Fruit fly (Drosophila melanogaster) whole organism, embryonic: Measurements from ENCODE around the gene msn.
A peak's percentile ranks its signal among the peaks of the same experiment; 100 is the strongest.

Source experiments
- Asciz ChIP-seq: fragments of 200-800 bp; sonication (Bioruptor generic); optimal IDR thresholded peaks from 2 replicates; lab custom pipeline; 2017; ENCODE audit warnings: missing biosample characterization, mild to moderate bottlenecking, missing genetic modification characterization, missing genetic modification reagents
- C15 ChIP-seq: fragments of 200-800 bp; sonication (Bioruptor generic); IDR thresholded peaks from 3 replicates; pipeline ENCODE4 v1.3.6; 2022; ENCODE audit warnings: missing biosample characterization, missing genetic modification characterization
- CG10267 ChIP-seq: fragments of 200-800 bp; sonication (Bioruptor generic); optimal IDR thresholded peaks from 2 replicates; lab custom pipeline; 2018; ENCODE audit warnings: missing biosample characterization, mild to moderate bottlenecking, missing genetic modification characterization, moderate library complexity
- CG10321 ChIP-seq: fragments of 200-800 bp; sonication (Bioruptor generic); IDR thresholded peaks from 2 replicates; pipeline ENCODE4 v1.3.6; 2022; ENCODE audit warnings: missing biosample characterization, missing genetic modification characterization
- CG10431 ChIP-seq: fragments of 200-800 bp; sonication (Bioruptor generic); optimal IDR thresholded peaks from 3 replicates; lab custom pipeline; 2018; ENCODE audit warnings: missing biosample characterization, mild to moderate bottlenecking, missing genetic modification characterization
- CG10654 ChIP-seq: fragments of 200-800 bp; sonication (Bioruptor generic); optimal IDR thresholded peaks from 2 replicates; lab custom pipeline; 2016; ENCODE audit warnings: missing biosample characterization, missing genetic modification characterization
- CG11696 ChIP-seq: fragments of 200-800 bp; sonication (Bioruptor generic); IDR thresholded peaks from 2 replicates; pipeline ENCODE4 v1.3.6; 2022; ENCODE audit warnings: missing biosample characterization, missing genetic modification characterization
- CG13123 ChIP-seq: fragments of 200-800 bp; sonication (Bioruptor generic); optimal IDR thresholded peaks from 2 replicates; lab custom pipeline; 2016; ENCODE audit warnings: missing biosample characterization, missing genetic modification characterization
- CG13424 ChIP-seq: fragments of 200-800 bp; sonication (Bioruptor generic); optimal IDR thresholded peaks from 2 replicates; lab custom pipeline; 2019; ENCODE audit warnings: missing biosample characterization, mild to moderate bottlenecking, missing genetic modification characterization, moderate library complexity
- CG13775 ChIP-seq: fragments of 200-800 bp; sonication (Bioruptor generic); optimal IDR thresholded peaks from 3 replicates; lab custom pipeline; 2017; ENCODE audit warnings: missing biosample characterization, mild to moderate bottlenecking, missing genetic modification characterization
- CG14014 ChIP-seq: fragments of 200-800 bp; sonication (Bioruptor generic); IDR thresholded peaks from 2 replicates; pipeline ENCODE4 v1.3.6; 2022; ENCODE audit warnings: missing biosample characterization, missing genetic modification characterization
- CG15514 ChIP-seq: fragments of 200-800 bp; sonication (Bioruptor generic); optimal IDR thresholded peaks from 3 replicates; lab custom pipeline; 2017; ENCODE audit warnings: missing biosample characterization, missing genetic modification characterization, mild to moderate bottlenecking, moderate library complexity, missing genetic modification reagents
- CG1602 ChIP-seq: fragments of 200-800 bp; sonication (Bioruptor generic); optimal IDR thresholded peaks from 3 replicates; lab custom pipeline; 2016; ENCODE audit warnings: missing biosample characterization, missing genetic modification characterization
- CG1647 ChIP-seq: fragments of 200-800 bp; sonication (Bioruptor generic); optimal IDR thresholded peaks from 3 replicates; lab custom pipeline; 2016; ENCODE audit warnings: missing biosample characterization, missing genetic modification characterization
- CG18599 ChIP-seq: fragments of 200-800 bp; sonication (Bioruptor generic); optimal IDR thresholded peaks from 3 replicates; lab custom pipeline; 2017; ENCODE audit warnings: missing biosample characterization, missing genetic modification characterization, mild to moderate bottlenecking, moderate library complexity, missing genetic modification reagents
- CG2116 ChIP-seq: fragments of 200-800 bp; sonication (Bioruptor generic); optimal IDR thresholded peaks from 3 replicates; lab custom pipeline; 2018; ENCODE audit warnings: missing biosample characterization, mild to moderate bottlenecking, missing genetic modification characterization
- CG33557 ChIP-seq: fragments of 200-800 bp; sonication (Bioruptor generic); optimal IDR thresholded peaks from 2 replicates; lab custom pipeline; 2019; ENCODE audit warnings: missing biosample characterization, mild to moderate bottlenecking, missing genetic modification characterization, moderate library complexity
- CG4854 ChIP-seq: fragments of 200-800 bp; sonication (Bioruptor generic); optimal IDR thresholded peaks from 2 replicates; lab custom pipeline; 2016; ENCODE audit warnings: missing biosample characterization, missing genetic modification characterization, inconsistent platforms
- CG6654 ChIP-seq: fragments of 200-800 bp; sonication (Bioruptor generic); optimal IDR thresholded peaks from 2 replicates; lab custom pipeline; 2017; ENCODE audit warnings: missing biosample characterization, mild to moderate bottlenecking, missing genetic modification characterization
- CG6689 ChIP-seq: fragments of 200-800 bp; sonication (Bioruptor generic); IDR thresholded peaks from 2 replicates; pipeline ENCODE4 v1.3.6; 2022; ENCODE audit warnings: missing biosample characterization, missing genetic modification characterization
- CG6813 ChIP-seq: fragments of 200-800 bp; sonication (Bioruptor generic); optimal IDR thresholded peaks from 2 replicates; lab custom pipeline; 2017; ENCODE audit warnings: missing biosample characterization, missing genetic modification characterization, mild to moderate bottlenecking, moderate library complexity, missing genetic modification reagents
- CG8089 ChIP-seq: fragments of 200-800 bp; sonication (Bioruptor generic); optimal IDR thresholded peaks from 3 replicates; lab custom pipeline; 2016; ENCODE audit warnings: missing biosample characterization, missing genetic modification characterization
- CG9437 ChIP-seq: fragments of 200-800 bp; sonication (Bioruptor generic); optimal IDR thresholded peaks from 2 replicates; lab custom pipeline; 2018; ENCODE audit warnings: missing biosample characterization, mild to moderate bottlenecking, missing genetic modification characterization
- H15 ChIP-seq: fragments of 200-800 bp; sonication (Bioruptor generic); IDR thresholded peaks from 3 replicates; pipeline ENCODE4 v1.3.6; 2022; ENCODE audit warnings: missing biosample characterization, missing genetic modification characterization
- HLH4C ChIP-seq: fragments of 200-800 bp; sonication (Bioruptor generic); IDR thresholded peaks from 3 replicates; pipeline ENCODE4 v1.3.6; 2022; ENCODE audit warnings: missing biosample characterization, missing genetic modification characterization; ENCODE audit not compliant: partially characterized antibody
- Lpt ChIP-seq: fragments of >200 bp; optimal IDR thresholded peaks from 2 replicates; lab custom pipeline; 2018; ENCODE audit warnings: missing biosample characterization, missing genetic modification characterization
- MTF-1 ChIP-seq: fragments of 200-800 bp; sonication (Bioruptor generic); optimal IDR thresholded peaks from 2 replicates; lab custom pipeline; 2018; ENCODE audit warnings: missing biosample characterization, mild to moderate bottlenecking, missing genetic modification characterization, borderline replicate concordance
- Max ChIP-seq: fragments of 200-800 bp; sonication (Bioruptor generic); optimal IDR thresholded peaks from 2 replicates; lab custom pipeline; 2016; ENCODE audit warnings: missing biosample characterization, mild to moderate bottlenecking, missing genetic modification characterization
- Nf-YB ChIP-seq: fragments of 200-800 bp; sonication (Bioruptor generic); optimal IDR thresholded peaks from 3 replicates; lab custom pipeline; 2019; ENCODE audit warnings: missing biosample characterization, mild to moderate bottlenecking, missing genetic modification characterization, moderate library complexity
- ab ChIP-seq: fragments of 200-800 bp; sonication (Bioruptor generic); optimal IDR thresholded peaks from 2 replicates; lab custom pipeline; 2016; ENCODE audit warnings: missing biosample characterization, missing genetic modification characterization
- cad ChIP-seq: fragments of >200 bp; optimal IDR thresholded peaks from 2 replicates; lab custom pipeline; 2017; ENCODE audit warnings: missing biosample characterization, missing genetic modification characterization
- chn ChIP-seq: fragments of 200-800 bp; sonication (Bioruptor generic); optimal IDR thresholded peaks from 2 replicates; lab custom pipeline; 2016; ENCODE audit warnings: missing biosample characterization, missing genetic modification characterization
- dysf ChIP-seq: fragments of 200-800 bp; sonication (Bioruptor generic); IDR thresholded peaks from 3 replicates; pipeline ENCODE4 v1.3.6; 2022; ENCODE audit warnings: missing biosample characterization, missing genetic modification characterization
- en ChIP-seq: fragments of 200-800 bp; sonication (Bioruptor generic); optimal IDR thresholded peaks from 2 replicates; lab custom pipeline; 2016; ENCODE audit warnings: missing biosample characterization, missing genetic modification characterization
- fd102C ChIP-seq: fragments of 200-800 bp; sonication (Bioruptor generic); optimal IDR thresholded peaks from 2 replicates; lab custom pipeline; 2018; ENCODE audit warnings: missing biosample characterization, mild to moderate bottlenecking, missing genetic modification characterization, moderate library complexity
- fru ChIP-seq: fragments of >200 bp; optimal IDR thresholded peaks from 2 replicates; lab custom pipeline; 2017
- grau ChIP-seq: fragments of 200-800 bp; optimal IDR thresholded peaks from 3 replicates; lab custom pipeline; 2019; ENCODE audit warnings: missing biosample characterization, mild to moderate bottlenecking, missing genetic modification characterization, moderate library complexity
- gsb ChIP-seq: fragments of 200-800 bp; sonication (Bioruptor generic); IDR thresholded peaks from 2 replicates; pipeline ENCODE4 v1.3.6; 2022; ENCODE audit warnings: missing biosample characterization, missing genetic modification characterization
- gsb-n ChIP-seq: fragments of 200-800 bp; sonication (Bioruptor generic); optimal IDR thresholded peaks from 3 replicates; lab custom pipeline; 2018; ENCODE audit warnings: missing biosample characterization, mild to moderate bottlenecking, missing genetic modification characterization
- ham ChIP-seq: fragments of 200-800 bp; sonication (Bioruptor generic); IDR thresholded peaks from 2 replicates; pipeline ENCODE4 v1.3.6; 2022; ENCODE audit warnings: missing biosample characterization, missing genetic modification characterization
- ind ChIP-seq: fragments of 200-800 bp; sonication (Bioruptor generic); optimal IDR thresholded peaks from 3 replicates; lab custom pipeline; 2016; ENCODE audit warnings: missing biosample characterization, missing genetic modification characterization
- nerfin-1 ChIP-seq: fragments of 200-800 bp; sonication (Bioruptor generic); optimal IDR thresholded peaks from 3 replicates; lab custom pipeline; 2019; ENCODE audit warnings: missing biosample characterization, mild to moderate bottlenecking, missing genetic modification characterization, moderate library complexity
- oc ChIP-seq: fragments of 200-800 bp; sonication (Bioruptor generic); optimal IDR thresholded peaks from 2 replicates; lab custom pipeline; 2018; ENCODE audit warnings: missing biosample characterization, mild to moderate bottlenecking, missing genetic modification characterization, moderate library complexity
- org-1 ChIP-seq: fragments of 200-800 bp; sonication (Bioruptor generic); optimal IDR thresholded peaks from 2 replicates; lab custom pipeline; 2017; ENCODE audit warnings: missing biosample characterization, missing genetic modification characterization
- pita ChIP-seq: fragments of 200-800 bp; sonication (Bioruptor generic); optimal IDR thresholded peaks from 2 replicates; lab custom pipeline; 2017; ENCODE audit warnings: missing biosample characterization, mild to moderate bottlenecking, missing genetic modification characterization
- so ChIP-seq: fragments of 200-800 bp; sonication (Bioruptor generic); IDR thresholded peaks from 3 replicates; pipeline ENCODE4 v1.3.6; 2022; ENCODE audit warnings: missing biosample characterization, missing genetic modification characterization
- tap ChIP-seq: fragments of 200-800 bp; optimal IDR thresholded peaks from 3 replicates; lab custom pipeline; 2019; ENCODE audit warnings: missing biosample characterization, mild to moderate bottlenecking, missing genetic modification characterization, moderate library complexity
- yki ChIP-seq: fragments of >200 bp; optimal IDR thresholded peaks from 3 replicates; lab custom pipeline; 2018
- z ChIP-seq: fragments of 200-800 bp; sonication (Bioruptor generic); IDR thresholded peaks from 3 replicates; pipeline ENCODE4 v1.3.6; 2022; ENCODE audit warnings: missing biosample characterization, missing genetic modification characterization
- zen ChIP-seq: fragments of 200-800 bp; sonication (Bioruptor generic); optimal IDR thresholded peaks from 3 replicates; lab custom pipeline; 2018; ENCODE audit warnings: missing biosample characterization, mild to moderate bottlenecking, missing genetic modification characterization, moderate library complexity

The msn gene

DNA sequence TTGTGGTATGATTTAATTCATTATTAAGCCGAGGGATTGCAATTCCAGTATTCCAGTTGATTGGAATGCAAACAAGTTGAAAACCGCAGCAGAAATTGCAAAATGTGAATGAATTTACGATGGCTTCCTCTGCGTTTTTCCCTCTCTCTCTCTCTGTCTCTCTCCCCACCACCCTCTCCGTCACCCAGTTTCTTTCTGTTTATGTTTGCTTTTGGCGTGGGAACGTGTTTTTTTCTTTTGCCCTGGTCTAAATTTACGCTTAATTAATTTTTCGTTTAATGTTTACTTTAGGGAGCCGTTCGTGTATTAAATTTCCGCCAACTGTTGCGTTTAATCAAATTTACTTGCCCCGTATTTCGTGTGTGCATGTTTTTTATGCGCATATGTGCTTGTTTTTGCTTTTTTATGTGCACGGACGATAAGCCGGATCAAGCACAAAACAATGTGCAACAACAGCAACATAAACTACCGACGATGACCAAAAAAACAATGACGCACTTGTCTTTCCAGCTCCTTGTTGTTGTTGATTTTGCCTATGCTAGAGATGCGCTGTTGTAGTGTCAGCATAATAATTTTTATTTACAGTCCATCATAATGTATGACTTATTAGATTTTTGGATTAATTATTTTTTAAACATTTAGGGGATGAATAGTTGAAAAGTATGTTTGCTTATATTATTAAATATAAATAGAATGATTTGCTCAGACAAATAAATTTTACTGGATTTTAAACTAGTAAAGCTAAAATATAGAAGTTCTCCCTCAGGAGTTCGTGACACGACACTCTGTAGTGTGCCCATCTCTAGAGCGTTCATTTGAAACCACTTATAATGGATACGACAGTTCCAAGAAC lies 3.8 kb upstream of the msn start (continued):
- peak; percentile 46 for TF ChIP-seq CG14014 (GFP tag; lab: Robert Waterston, UW)
- TF ChIP-seq Max (GFP tag; lab: Kevin White, UChicago): peak; percentile 62
- TF ChIP-seq cad (GFP tag; lab: Kevin White, UChicago): no peak
- peak; percentile 32; the same call in 1 of the 2 replicates for TF ChIP-seq gsb (GFP tag; lab: Robert Waterston, UW)
- TF ChIP-seq gsb-n (tag; lab: Kevin White, UChicago): peak; percentile 46
- TF ChIP-seq CG6813: peak; percentile 54
- peak; percentile 81 for TF ChIP-seq CG33557 (GFP tag; lab: Kevin White, UChicago)
- TF ChIP-seq MTF-1 (GFP tag; lab: Kevin White, UChicago): peak; percentile 8
- TF ChIP-seq tap (tag; lab: Kevin White, UChicago): peak; percentile 83
- peak; percentile 66 for TF ChIP-seq org-1 (GFP tag; lab: Kevin White, UChicago)
- no peak for TF ChIP-seq grau (tag; lab: Kevin White, UChicago)
- peak; percentile 78 for TF ChIP-seq CG10267 (tag; lab: Kevin White, UChicago)
- no peak for TF ChIP-seq z (GFP tag; lab: Robert Waterston, UW)
- TF ChIP-seq Asciz (GFP tag; lab: Kevin White, UChicago): peak; percentile 33
- TF ChIP-seq CG4854: no peak
- TF ChIP-seq zen (tag; lab: Kevin White, UChicago): peak; percentile 75
- no peak for TF ChIP-seq ab (GFP tag; lab: Kevin White, UChicago)
- peak; percentile 37 for TF ChIP-seq CG1647 (GFP tag; lab: Kevin White, UChicago)
- TF ChIP-seq H15 (GFP tag; lab: Robert Waterston, UW): no peak
- no peak for TF ChIP-seq ham
- TF ChIP-seq CG18599: peak; percentile 79
- peak; percentile 10 for TF ChIP-seq chn
- peak; percentile 43 for TF ChIP-seq CG2116 (GFP tag; lab: Kevin White, UChicago)
- peak; percentile 7 for TF ChIP-seq CG6654
- peak; percentile 61; the same call in 1 of the 3 replicates for TF ChIP-seq so (GFP tag; lab: Robert Waterston, UW)
- no peak for TF ChIP-seq Lpt (GFP tag; lab: Kevin White, UChicago)
- TF ChIP-seq CG13424 (tag; lab: Kevin White, UChicago): peak; percentile 88
- peak; percentile 58; the same call in 2 of the 3 replicates for TF ChIP-seq HLH4C
- peak; percentile 60 for TF ChIP-seq CG1602
- TF ChIP-seq Nf-YB (GFP tag; lab: Kevin White, UChicago): peak; percentile 62
- TF ChIP-seq fru: no peak
- peak; percentile 68 for TF ChIP-seq nerfin-1 (tag; lab: Kevin White, UChicago)
- TF ChIP-seq CG13775 (GFP tag; lab: Kevin White, UChicago): peak; percentile 76
- peak; percentile 69 for TF ChIP-seq CG9437 (GFP tag; lab: Kevin White, UChicago)
- no peak for TF ChIP-seq CG10431 (GFP tag; lab: Kevin White, UChicago)
- TF ChIP-seq CG11696 (GFP tag; lab: Robert Waterston, UW): no peak
- no peak for TF ChIP-seq yki (lab: Kevin White, UChicago)
- peak; percentile 55; the same call in 1 of the 3 replicates for TF ChIP-seq dysf (GFP tag; lab: Robert Waterston, UW)
- no peak for TF ChIP-seq CG10321
- TF ChIP-seq CG8089 (GFP tag; lab: Kevin White, UChicago): no peak
- peak; percentile 60 for TF ChIP-seq CG13123
- TF ChIP-seq CG10654 (GFP tag; lab: Kevin White, UChicago): peak; percentile 24
- TF ChIP-seq CG6689 (GFP tag; lab: Robert Waterston, UW): peak; percentile 32; the same call in 1 of the 2 replicates
- no peak for TF ChIP-seq C15 (GFP tag; lab: Robert Waterston, UW)
- no peak for TF ChIP-seq en (GFP tag; lab: Kevin White, UChicago)
- TF ChIP-seq pita: no peak
- TF ChIP-seq oc (tag; lab: Kevin White, UChicago): peak; percentile 63
- TF ChIP-seq CG15514: peak; percentile 68
- peak; percentile 64 for TF ChIP-seq ind (GFP tag; lab: Kevin White, UChicago)
- TF ChIP-seq fd102C: no peak
